Fruit fly (Drosophila melanogaster) whole organism, embryonic: ENCODE results near the gene shi.
A peak's percentile ranks its signal among the peaks of the same experiment; 100 is the strongest.

ENCODE experiments used
- ATbp ChIP-seq: fragments of 200-800 bp; sonication (Bioruptor generic); optimal IDR thresholded peaks from 2 replicates; lab custom pipeline; 2017; ENCODE audit warnings: missing biosample characterization, mild to moderate bottlenecking, missing genetic modification characterization, missing genetic modification reagents
- Adf1 ChIP-seq: fragments of 200-800 bp; sonication (Bioruptor generic); IDR thresholded peaks from 2 replicates; pipeline ENCODE4 v1.3.6; 2022; ENCODE audit warnings: missing biosample characterization, missing genetic modification characterization
- C15 ChIP-seq: fragments of 200-800 bp; sonication (Bioruptor generic); IDR thresholded peaks from 3 replicates; pipeline ENCODE4 v1.3.6; 2022; ENCODE audit warnings: missing biosample characterization, missing genetic modification characterization
- CG12744 ChIP-seq: fragments of 200-800 bp; sonication (Bioruptor generic); optimal IDR thresholded peaks from 2 replicates; lab custom pipeline; 2016; ENCODE audit warnings: missing biosample characterization, missing genetic modification characterization
- CG2116 ChIP-seq: fragments of 200-800 bp; sonication (Bioruptor generic); optimal IDR thresholded peaks from 3 replicates; lab custom pipeline; 2018; ENCODE audit warnings: missing biosample characterization, mild to moderate bottlenecking, missing genetic modification characterization
- CG2120 ChIP-seq: fragments of 200-800 bp; sonication (Bioruptor generic); optimal IDR thresholded peaks from 3 replicates; lab custom pipeline; 2016; ENCODE audit warnings: missing biosample characterization, missing genetic modification characterization
- CG2678 ChIP-seq: fragments of 200-800 bp; sonication (Bioruptor generic); optimal IDR thresholded peaks from 3 replicates; lab custom pipeline; 2019; ENCODE audit warnings: missing biosample characterization, mild to moderate bottlenecking, missing genetic modification characterization, moderate library complexity
- CG3065 ChIP-seq: fragments of 200-800 bp; sonication (Bioruptor generic); optimal IDR thresholded peaks from 2 replicates; lab custom pipeline; 2016; ENCODE audit warnings: missing biosample characterization, missing genetic modification characterization
- CG34376 ChIP-seq: fragments of 200-800 bp; sonication (Bioruptor generic); optimal IDR thresholded peaks from 2 replicates; lab custom pipeline; 2018; ENCODE audit warnings: missing biosample characterization, mild to moderate bottlenecking, missing genetic modification characterization
- CG3847 ChIP-seq: fragments of 200-800 bp; sonication (Bioruptor generic); IDR thresholded peaks from 2 replicates; pipeline ENCODE4 v1.3.6; 2022; ENCODE audit warnings: missing biosample characterization, missing genetic modification characterization
- CG4282 ChIP-seq: fragments of 200-800 bp; sonication (Bioruptor generic); optimal IDR thresholded peaks from 2 replicates; lab custom pipeline; 2016; ENCODE audit warnings: missing biosample characterization, missing genetic modification characterization
- CG5245 ChIP-seq: fragments of 200-800 bp; sonication (Bioruptor generic); optimal IDR thresholded peaks from 3 replicates; lab custom pipeline; 2016; ENCODE audit warnings: missing biosample characterization, missing genetic modification characterization
- CG8478 ChIP-seq: fragments of >200 bp; optimal IDR thresholded peaks from 2 replicates; lab custom pipeline; 2018
- CG9437 ChIP-seq: fragments of 200-800 bp; sonication (Bioruptor generic); optimal IDR thresholded peaks from 2 replicates; lab custom pipeline; 2018; ENCODE audit warnings: missing biosample characterization, mild to moderate bottlenecking, missing genetic modification characterization
- CG9817 ChIP-seq: fragments of 200-800 bp; sonication (Bioruptor generic); optimal IDR thresholded peaks from 2 replicates; lab custom pipeline; 2018; ENCODE audit warnings: missing biosample characterization, mild to moderate bottlenecking, missing genetic modification characterization, moderate library complexity
- CoRest ChIP-seq: fragments of 200-800 bp; sonication (Bioruptor generic); optimal IDR thresholded peaks from 3 replicates; lab custom pipeline; 2018; ENCODE audit warnings: missing biosample characterization, mild to moderate bottlenecking, missing genetic modification characterization, moderate library complexity
- D ChIP-seq, 2 experiments: fragments of 200-800 bp in 1 of 2; fragments of >200 bp in 1 of 2; sonication (Bioruptor generic) in 1 of 2; optimal IDR thresholded peaks; 2 replicates in 1 of 2; 3 replicates in 1 of 2; lab custom pipeline; 2017; ENCODE audit warnings: mild to moderate bottlenecking in 1 of 2, missing biosample characterization in 1 of 2, missing genetic modification characterization in 1 of 2, missing genetic modification reagents in 1 of 2
- E2f1 ChIP-seq: fragments of 200-800 bp; sonication (Bioruptor generic); IDR thresholded peaks from 2 replicates; pipeline ENCODE4 v1.3.6; 2022; ENCODE audit warnings: missing biosample characterization, missing genetic modification characterization
- Eip74EF ChIP-seq, 2 experiments: fragments of 200-800 bp in 1 of 2; fragments of >200 bp in 1 of 2; sonication (Bioruptor generic) in 1 of 2; optimal IDR thresholded peaks; 2 replicates each; lab custom pipeline; 2017 to 2019; ENCODE audit warnings: missing biosample characterization in 2 of 2, missing genetic modification characterization in 2 of 2, mild to moderate bottlenecking in 1 of 2, moderate library complexity in 1 of 2
- Fer1 ChIP-seq: fragments of 200-800 bp; sonication (Bioruptor generic); optimal IDR thresholded peaks from 2 replicates; lab custom pipeline; 2017; ENCODE audit warnings: missing biosample characterization, mild to moderate bottlenecking, missing genetic modification characterization
- HHEX ChIP-seq: fragments of 200-800 bp; sonication (Bioruptor generic); optimal IDR thresholded peaks from 3 replicates; lab custom pipeline; 2017; ENCODE audit warnings: missing biosample characterization, mild to moderate bottlenecking, missing genetic modification characterization, missing genetic modification reagents
- HLH4C ChIP-seq: fragments of 200-800 bp; sonication (Bioruptor generic); IDR thresholded peaks from 3 replicates; pipeline ENCODE4 v1.3.6; 2022; ENCODE audit warnings: missing biosample characterization, missing genetic modification characterization; ENCODE audit not compliant: partially characterized antibody
- HmgZ ChIP-seq: fragments of 200-800 bp; sonication (Bioruptor generic); optimal IDR thresholded peaks from 2 replicates; lab custom pipeline; 2018; ENCODE audit warnings: missing biosample characterization, mild to moderate bottlenecking, missing genetic modification characterization
- Hmr ChIP-seq: fragments of 200-800 bp; sonication (Bioruptor generic); optimal IDR thresholded peaks from 3 replicates; lab custom pipeline; 2017; ENCODE audit warnings: mild to moderate bottlenecking, missing biosample characterization, missing genetic modification reagents, missing genetic modification characterization
- Hr3 ChIP-seq: fragments of 200-800 bp; sonication (Bioruptor generic); optimal IDR thresholded peaks from 3 replicates; lab custom pipeline; 2016; ENCODE audit warnings: missing biosample characterization, missing genetic modification characterization
- Med ChIP-seq: fragments of 200-800 bp; sonication (Bioruptor generic); peaks from one replicate; lab custom pipeline; 2016; ENCODE audit warnings: missing biosample characterization, missing genetic modification characterization, mild to moderate bottlenecking, inconsistent platforms, moderate library complexity
- Nf-YC ChIP-seq: fragments of 200-800 bp; optimal IDR thresholded peaks from 3 replicates; lab custom pipeline; 2019; ENCODE audit warnings: missing biosample characterization, mild to moderate bottlenecking, missing genetic modification characterization, moderate library complexity
- Oaz ChIP-seq: fragments of 200-800 bp; sonication (Bioruptor generic); IDR thresholded peaks from 2 replicates; pipeline ENCODE4 v1.3.6; 2022; ENCODE audit warnings: missing biosample characterization, missing genetic modification characterization
- PHDP ChIP-seq: fragments of 200-800 bp; sonication (Bioruptor generic); optimal IDR thresholded peaks from 3 replicates; lab custom pipeline; 2018; ENCODE audit warnings: missing biosample characterization, mild to moderate bottlenecking, missing genetic modification characterization, moderate library complexity
- Scr ChIP-seq: fragments of 200-800 bp; sonication (Bioruptor generic); IDR thresholded peaks from 2 replicates; pipeline ENCODE4 v1.3.6; 2022; ENCODE audit warnings: missing biosample characterization, missing genetic modification characterization; ENCODE audit not compliant: partially characterized antibody
- Side ChIP-seq: fragments of 200-800 bp; sonication (Bioruptor generic); optimal IDR thresholded peaks from 2 replicates; lab custom pipeline; 2016; ENCODE audit warnings: missing biosample characterization, missing genetic modification characterization
- ato ChIP-seq: fragments of 200-800 bp; sonication (Bioruptor generic); IDR thresholded peaks from 2 replicates; pipeline ENCODE4 v1.3.6; 2022; ENCODE audit warnings: missing biosample characterization, missing genetic modification characterization; ENCODE audit not compliant: partially characterized antibody
- cas ChIP-seq: fragments of 200-800 bp; sonication (Bioruptor generic); IDR thresholded peaks from 2 replicates; pipeline ENCODE4 v1.3.6; 2022; ENCODE audit warnings: missing biosample characterization, missing genetic modification characterization
- chif ChIP-seq, 2 experiments: fragments of 200-800 bp; sonication (Bioruptor generic); optimal IDR thresholded peaks; 3 replicates each; lab custom pipeline; 2016; ENCODE audit warnings: missing biosample characterization in 2 of 2, missing genetic modification characterization in 2 of 2
- corto ChIP-seq: fragments of 200-800 bp; sonication (Bioruptor generic); optimal IDR thresholded peaks from 2 replicates; lab custom pipeline; 2016; ENCODE audit warnings: missing biosample characterization, mild to moderate bottlenecking, missing genetic modification characterization, moderate library complexity
- dimm ChIP-seq: fragments of 200-800 bp; sonication (Bioruptor generic); IDR thresholded peaks from 2 replicates; pipeline ENCODE4 v1.3.6; 2022; ENCODE audit warnings: missing biosample characterization, missing genetic modification characterization
- fd102C ChIP-seq: fragments of 200-800 bp; sonication (Bioruptor generic); optimal IDR thresholded peaks from 2 replicates; lab custom pipeline; 2018; ENCODE audit warnings: missing biosample characterization, mild to moderate bottlenecking, missing genetic modification characterization, moderate library complexity
- gro ChIP-seq: fragments of 200-800 bp; sonication (Bioruptor generic); optimal IDR thresholded peaks from 2 replicates; lab custom pipeline; 2016; ENCODE audit warnings: missing biosample characterization, missing genetic modification characterization
- hth ChIP-seq: fragments of >200 bp; optimal IDR thresholded peaks from 2 replicates; lab custom pipeline; 2017; ENCODE audit warnings: inconsistent platforms
- lilli ChIP-seq: fragments of 200-800 bp; sonication (Bioruptor generic); optimal IDR thresholded peaks from 3 replicates; lab custom pipeline; 2016; ENCODE audit warnings: missing biosample characterization, missing genetic modification characterization
- lov ChIP-seq, 2 experiments: fragments of 200-800 bp in 1 of 2; fragments of >200 bp in 1 of 2; sonication (Bioruptor generic) in 1 of 2; IDR thresholded peaks in 1 of 2; optimal IDR thresholded peaks in 1 of 2; 2 replicates in 1 of 2; 3 replicates in 1 of 2; pipeline versions ENCODE4 v1.3.6 to Lab custom; 2017 to 2022; ENCODE audit warnings: missing biosample characterization in 1 of 2, missing genetic modification characterization in 1 of 2
- nerfin-2 ChIP-seq: fragments of 200-800 bp; sonication (Bioruptor generic); IDR thresholded peaks from 2 replicates; pipeline ENCODE4 v1.3.6; 2022; ENCODE audit warnings: missing biosample characterization, missing genetic modification characterization; ENCODE audit not compliant: partially characterized antibody
- odd ChIP-seq: fragments of 200-800 bp; sonication (Bioruptor generic); optimal IDR thresholded peaks from 2 replicates; lab custom pipeline; 2017; ENCODE audit warnings: missing biosample characterization, mild to moderate bottlenecking, missing genetic modification characterization
- rib ChIP-seq: fragments of 200-800 bp; sonication (Bioruptor generic); IDR thresholded peaks from 2 replicates; pipeline ENCODE4 v1.3.6; 2022; ENCODE audit warnings: missing biosample characterization, missing genetic modification characterization
- sens ChIP-seq: fragments of 200-800 bp; sonication (Bioruptor generic); peaks from one replicate; lab custom pipeline; 2016; ENCODE audit warnings: missing biosample characterization, missing genetic modification characterization
- sob ChIP-seq: fragments of 200-800 bp; sonication (Bioruptor generic); IDR thresholded peaks from 2 replicates; pipeline ENCODE4 v1.3.6; 2022; ENCODE audit warnings: missing biosample characterization, missing genetic modification characterization
- tgo ChIP-seq: fragments of 200-800 bp; sonication (Bioruptor generic); IDR thresholded peaks from 3 replicates; pipeline ENCODE4 v1.3.6; 2022; ENCODE audit warnings: missing biosample characterization, missing genetic modification characterization
- vnd ChIP-seq: fragments of 200-800 bp; sonication (Bioruptor generic); IDR thresholded peaks from 3 replicates; pipeline ENCODE4 v1.3.6; 2022; ENCODE audit warnings: missing biosample characterization, missing genetic modification characterization; ENCODE audit not compliant: partially characterized antibody
- zfh1 ChIP-seq: fragments of 200-800 bp; sonication (Bioruptor generic); IDR thresholded peaks from 3 replicates; pipeline ENCODE4 v1.3.6; 2022; ENCODE audit warnings: missing biosample characterization, missing genetic modification characterization

The shi gene

DNA sequence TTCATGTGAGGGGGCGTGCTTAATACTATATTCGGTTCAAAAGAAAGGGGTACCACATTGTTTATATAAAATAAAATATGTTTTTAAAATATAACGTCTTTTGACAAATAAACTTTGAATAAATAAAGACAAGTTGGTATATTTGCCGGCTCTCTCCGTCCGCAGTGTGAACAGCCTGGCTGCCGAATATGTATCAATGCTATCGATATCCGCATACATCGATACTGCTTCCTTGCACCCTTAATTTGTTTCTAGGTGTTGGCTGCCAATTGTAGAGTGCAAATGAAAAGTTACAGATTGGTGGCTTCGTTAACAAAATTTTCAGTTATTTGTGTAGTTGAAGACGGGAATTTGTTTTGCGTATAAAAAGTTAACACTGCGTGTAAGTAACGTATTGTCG is 32.0 kb upstream of the shi start, which contains the start of gene Gbeta13F (continued):
- TF ChIP-seq Side: no peak
- TF ChIP-seq HHEX (GFP tag; lab: Kevin White, UChicago): no peak
- TF ChIP-seq lov (optimal IDR thresholded peaks at IDR 0.05; lab: Kevin White, UChicago): no peak
- TF ChIP-seq lov (GFP tag; IDR thresholded peaks at IDR 0.05; lab: Robert Waterston, UW): no peak
- no peak for TF ChIP-seq dimm (GFP tag; lab: Robert Waterston, UW)
- no peak for TF ChIP-seq CG5245 (GFP tag; lab: Kevin White, UChicago)
- no peak for TF ChIP-seq CG34376 (GFP tag; lab: Kevin White, UChicago)
- no peak for TF ChIP-seq odd
- TF ChIP-seq Oaz: no peak
- TF ChIP-seq lilli (GFP tag; lab: Kevin White, UChicago): no peak
- TF ChIP-seq cas (GFP tag; lab: Robert Waterston, UW): no peak
- TF ChIP-seq Scr: peak; percentile 56
- peak; percentile 96 for TF ChIP-seq CG2116
- TF ChIP-seq rib (GFP tag; lab: Robert Waterston, UW): no peak
- TF ChIP-seq, all 482 proteins: peak for 57

DNA sequence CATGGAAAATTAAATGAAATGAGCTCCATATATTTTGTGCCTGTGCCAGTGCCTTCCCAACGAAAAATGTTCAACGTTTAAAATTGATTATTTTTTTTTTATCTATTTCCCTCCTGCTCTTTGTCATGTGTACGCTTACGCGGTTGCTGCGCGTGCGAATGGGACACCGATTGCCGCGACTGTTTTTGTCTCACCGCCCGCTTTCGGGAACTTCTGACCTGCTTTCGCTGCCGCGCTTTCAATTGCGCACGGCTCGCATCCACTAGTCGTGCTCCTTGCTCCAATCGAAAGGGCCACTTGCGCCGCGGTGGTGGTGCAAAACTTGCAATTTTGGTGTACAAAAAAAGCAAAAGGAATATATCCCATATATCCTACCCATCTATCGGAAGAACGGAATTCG is 31.4 kb upstream of the shi start:
- TF ChIP-seq hth (lab: Kevin White, UChicago) (no peak), ato (peak; percentile 41; the same call in 1 of the 2 replicates), CG8478 (lab: Kevin White, UChicago) (peak; percentile 96), fd102C (no peak), Fer1 (GFP tag; lab: Kevin White, UChicago) (peak; percentile 31), CG12744 (GFP tag; lab: Kevin White, UChicago) (no peak), Eip74EF (GFP tag; optimal IDR thresholded peaks at IDR 0.05; lab: Kevin White, UChicago) (no peak), sob (GFP tag; lab: Robert Waterston, UW) (peak; percentile 54; the same call in 1 of the 2 replicates), CG9817 (tag; lab: Kevin White, UChicago) (no peak), Hr3 (GFP tag; lab: Kevin White, UChicago) (no peak), CG2120 (GFP tag; lab: Kevin White, UChicago) (peak; percentile 25), zfh1 (GFP tag; lab: Robert Waterston, UW) (0 out of 3 replicates have a peak, but pooled peaks have one; percentile 31), CG2678 (tag; lab: Kevin White, UChicago) (peak; percentile 11), E2f1 (GFP tag; lab: Robert Waterston, UW) (no peak), PHDP (tag; lab: Kevin White, UChicago) (no peak), sens (GFP tag; lab: Kevin White, UChicago) (peak; percentile 77), CoRest (tag; lab: Kevin White, UChicago) (peak; percentile 16), CG4282 (GFP tag; lab: Kevin White, UChicago) (peak; percentile 33), CG3847 (GFP tag; lab: Robert Waterston, UW) (peak; percentile 31; the same call in 1 of the 2 replicates), HmgZ (tag; lab: Kevin White, UChicago) (peak; percentile 50), tgo (GFP tag; lab: Robert Waterston, UW) (no peak), ATbp (GFP tag; lab: Kevin White, UChicago) (no peak), nerfin-2 (GFP tag; lab: Robert Waterston, UW) (peak; percentile 41; the same call in 1 of the 2 replicates), CG9437 (GFP tag; lab: Kevin White, UChicago) (no peak), vnd (0 out of 3 replicates have a peak, but pooled peaks have one; percentile 22), Hmr (GFP tag; lab: Kevin White, UChicago) (peak; percentile 61), gro (GFP tag; lab: Kevin White, UChicago) (peak; percentile 3), CG5245 (GFP tag; lab: Kevin White, UChicago) (no peak), D (optimal IDR thresholded peaks at IDR 0.05; lab: Kevin White, UChicago) (no peak), D (GFP tag; optimal IDR thresholded peaks at IDR 0.05; lab: Kevin White, UChicago) (no peak), CG3065 (no peak), Med (peak; percentile 72), chif (GFP tag; optimal IDR thresholded peaks at IDR 0.05; lab: Kevin White, UChicago) (no peak), corto (GFP tag; lab: Kevin White, UChicago) (no peak), Adf1 (peak; percentile 69), Nf-YC (tag; lab: Kevin White, UChicago) (peak; percentile 73), C15 (GFP tag; lab: Robert Waterston, UW) (no peak), HLH4C (GFP tag; lab: Robert Waterston, UW) (peak; percentile 15; the same call in 1 of the 3 replicates)
